Fruit fly (Drosophila melanogaster) whole organism, embryonic: ENCODE data around the gene Polr3I.
A peak's percentile ranks its signal among the peaks of the same experiment; 100 is the strongest.

Experiments used
- CG32532 ChIP-seq: fragments of 200-800 bp; sonication (Bioruptor generic); IDR thresholded peaks from 2 replicates; pipeline ENCODE4 v1.3.6; 2022; ENCODE audit warnings: missing biosample characterization, missing genetic modification characterization
- CG9817 ChIP-seq: fragments of 200-800 bp; sonication (Bioruptor generic); optimal IDR thresholded peaks from 2 replicates; lab custom pipeline; 2018; ENCODE audit warnings: missing biosample characterization, mild to moderate bottlenecking, missing genetic modification characterization, moderate library complexity
- Ets97D ChIP-seq: fragments of 200-800 bp; sonication (Bioruptor generic); optimal IDR thresholded peaks from 3 replicates; lab custom pipeline; 2016; ENCODE audit warnings: missing biosample characterization, missing genetic modification characterization
- ash1 ChIP-seq: fragments of 200-800 bp; sonication (Bioruptor generic); optimal IDR thresholded peaks from 2 replicates; lab custom pipeline; 2018; ENCODE audit warnings: missing biosample characterization, mild to moderate bottlenecking, missing genetic modification characterization
- bowl ChIP-seq: fragments of 200-800 bp; sonication (Bioruptor generic); IDR thresholded peaks from 2 replicates; pipeline ENCODE4 v1.3.6; 2022; ENCODE audit warnings: missing biosample characterization, missing genetic modification characterization
- inv ChIP-seq: fragments of 200-800 bp; sonication (Bioruptor generic); IDR thresholded peaks from 2 replicates; pipeline ENCODE4 v1.3.6; 2022; ENCODE audit warnings: missing biosample characterization, missing genetic modification characterization; ENCODE audit not compliant: partially characterized antibody
- prd ChIP-seq, 3 experiments: fragments of >200 bp in 2 of 3; fragments of 200-800 bp in 1 of 3; sonication (Bioruptor generic) in 1 of 3; optimal IDR thresholded peaks in 2 of 3; IDR thresholded peaks in 1 of 3; 2 replicates in 2 of 3; 3 replicates in 1 of 3; pipeline versions ENCODE4 v1.3.6 to Lab custom; 2017 to 2022; ENCODE audit warnings: missing biosample characterization in 1 of 3, missing genetic modification characterization in 1 of 3
- tll ChIP-seq, 2 experiments: fragments of 200-800 bp in 1 of 2; fragments of >200 bp in 1 of 2; sonication (Bioruptor generic) in 1 of 2; optimal IDR thresholded peaks; 2 replicates each; lab custom pipeline; 2017 to 2019; ENCODE audit warnings: missing biosample characterization in 2 of 2, missing genetic modification characterization in 2 of 2, mild to moderate bottlenecking in 1 of 2, moderate library complexity in 1 of 2

- no peak for TF ChIP-seq inv
- TF ChIP-seq CG9817 (tag; lab: Kevin White, UChicago), result no peak
- TF ChIP-seq bowl (GFP tag; lab: Robert Waterston, UW), result no peak
- TF ChIP-seq ash1 (GFP tag; lab: Kevin White, UChicago), result no peak
- no peak for TF ChIP-seq Ets97D (GFP tag; lab: Kevin White, UChicago)
- TF ChIP-seq prd (optimal IDR thresholded peaks at IDR 0.05; lab: Kevin White, UChicago), result no peak
- peak; percentile 24; the same call in 1 of the 3 replicates for TF ChIP-seq prd (GFP tag; IDR thresholded peaks at IDR 0.05; lab: Robert Waterston, UW)
- TF ChIP-seq tll (GFP tag; optimal IDR thresholded peaks at IDR 0.05; lab: Kevin White, UChicago), result no peak
- TF ChIP-seq CG32532 (GFP tag; lab: Robert Waterston, UW), result no peak
Observed at dm6 chrX:16848978-16849377, 35.4 kb upstream of the Polr3I start.
